Fruit fly (Drosophila melanogaster): ENCODE results near the gene nrv2.

nrv2 gene

dm6 chr2L:6833661-6834073 lies 35.0 kb upstream of the nrv2 start (continued):
- TF ChIP-seq Taf1 (GFP tag; IDR thresholded peaks at IDR 0.05) (no peak), CG12104 (GFP tag; optimal IDR thresholded peaks at IDR 0.05) (no peak), row (GFP tag; IDR thresholded peaks at IDR 0.05) (no peak), CG5180 (GFP tag; optimal IDR thresholded peaks at IDR 0.05) (no peak), salm (tag; optimal IDR thresholded peaks at IDR 0.05) (no peak), HLH3B (GFP tag; IDR thresholded peaks at IDR 0.05) (no peak), CG14050 (GFP tag; IDR thresholded peaks at IDR 0.05) (no peak), CG11093 (GFP tag; IDR thresholded peaks at IDR 0.05) (no peak), Camta (GFP tag; optimal IDR thresholded peaks at IDR 0.05) (no peak), CG3995 (GFP tag; optimal IDR thresholded peaks at IDR 0.05) (no peak), jumu (GFP tag; optimal IDR thresholded peaks at IDR 0.05) (no peak), CG9876 (GFP tag; optimal IDR thresholded peaks at IDR 0.05) (no peak), Xbp1 (GFP tag; optimal IDR thresholded peaks at IDR 0.05) (no peak), eve (GFP tag; optimal IDR thresholded peaks at IDR 0.05) (no peak), CG15479 (GFP tag; optimal IDR thresholded peaks at IDR 0.05) (peak; percentile 22), HLH4C (GFP tag; IDR thresholded peaks at IDR 0.05; ENCODE audit: partially characterized antibody) (no peak), CG31441 (GFP tag; IDR thresholded peaks at IDR 0.05) (no peak), hth (optimal IDR thresholded peaks at IDR 0.05) (no peak), NfI (GFP tag; optimal IDR thresholded peaks at IDR 0.05) (peak; percentile 17), chinmo (GFP tag; IDR thresholded peaks at IDR 0.05; ENCODE audit: partially characterized antibody) (peak; percentile 86; the same call in 2 of the 4 replicates), pfk (GFP tag; optimal IDR thresholded peaks at IDR 0.05) (peak; percentile 97), insv (GFP tag; optimal IDR thresholded peaks at IDR 0.05) (peak in 1 of 2 experiments; percentile 84), Sin3A (optimal IDR thresholded peaks at IDR 0.05) (no peak), CG14965 (GFP tag; optimal IDR thresholded peaks at IDR 0.05; ENCODE audit: borderline replicate concordance) (no peak), rib (GFP tag; IDR thresholded peaks at IDR 0.05) (0 out of 2 replicates have a peak, but pooled peaks have one; percentile 37), Mad (GFP tag; optimal IDR thresholded peaks at IDR 0.05) (no peak), CG8944 (GFP tag; optimal IDR thresholded peaks at IDR 0.05) (no peak), sisA (GFP tag; IDR thresholded peaks at IDR 0.05) (no peak), Fer2 (tag; optimal IDR thresholded peaks at IDR 0.05) (no peak), Lim3 (GFP tag; IDR thresholded peaks at IDR 0.05) (no peak), fru (optimal IDR thresholded peaks at IDR 0.05) (no peak), CG17612 (GFP tag; IDR thresholded peaks at IDR 0.05) (no peak), dpn (GFP tag; optimal IDR thresholded peaks at IDR 0.05) (no peak), h (optimal IDR thresholded peaks at IDR 0.05) (no peak), Vsx1 (GFP tag; optimal IDR thresholded peaks at IDR 0.05) (no peak), stwl (tag; optimal IDR thresholded peaks at IDR 0.05) (no peak), ttk (GFP tag; IDR thresholded peaks at IDR 0.05) (peak; percentile 34), lov (optimal IDR thresholded peaks at IDR 0.05) (no peak), lov (GFP tag; IDR thresholded peaks at IDR 0.05) (0 out of 3 replicates have a peak, but pooled peaks have one; percentile 71), Dip3 (GFP tag; optimal IDR thresholded peaks at IDR 0.05) (no peak), Dfd (GFP tag; optimal IDR thresholded peaks at IDR 0.05) (no peak), slp2 (GFP tag; optimal IDR thresholded peaks at IDR 0.05) (no peak), Pdp1 (GFP tag; optimal IDR thresholded peaks at IDR 0.05) (no peak), CG18764 (GFP tag; optimal IDR thresholded peaks at IDR 0.05) (no peak), Lhr (GFP tag; optimal IDR thresholded peaks at IDR 0.05) (no peak), CG12391 (tag; optimal IDR thresholded peaks at IDR 0.05) (no peak), wdn (GFP tag; IDR thresholded peaks at IDR 0.05) (no peak), Scr (GFP tag; IDR thresholded peaks at IDR 0.05; ENCODE audit: partially characterized antibody) (no peak), zen (tag; optimal IDR thresholded peaks at IDR 0.05) (no peak), ERR (GFP tag; optimal IDR thresholded peaks at IDR 0.05) (no peak), CG32767 (GFP tag; IDR thresholded peaks at IDR 0.05) (0 out of 2 replicates have a peak, but pooled peaks have one; percentile 7), HLHmδ (GFP tag; optimal IDR thresholded peaks at IDR 0.05) (no peak), B-H1 (GFP tag; IDR thresholded peaks at IDR 0.05) (no peak), al (GFP tag; IDR thresholded peaks at IDR 0.05) (no peak)
